Fruit fly (Drosophila melanogaster) whole organism, prepupa: ENCODE data around the gene CG12362.

ENCODE experiments used
- CG11294 ChIP-seq: fragments of 200-800 bp; sonication (Bioruptor generic); IDR thresholded peaks from 2 replicates; pipeline ENCODE4 v1.3.6; 2022; ENCODE audit warnings: missing biosample characterization, missing genetic modification characterization
- CG6163 ChIP-seq: fragments of 200-800 bp; sonication (Bioruptor generic); IDR thresholded peaks from 3 replicates; pipeline ENCODE4 v1.3.6; 2022; ENCODE audit warnings: missing biosample characterization, missing genetic modification characterization
- CG7368 ChIP-seq: fragments of 200-800 bp; sonication (Bioruptor generic); optimal IDR thresholded peaks from 3 replicates; lab custom pipeline; 2016; ENCODE audit warnings: missing biosample characterization, missing genetic modification characterization
- Gug ChIP-seq: fragments of 200-800 bp; sonication (Bioruptor generic); IDR thresholded peaks from 2 replicates; pipeline ENCODE4 v1.3.6; 2022; ENCODE audit warnings: missing biosample characterization, missing genetic modification characterization
- Lpt ChIP-seq: fragments of 200-800 bp; sonication (Bioruptor generic); optimal IDR thresholded peaks from 3 replicates; lab custom pipeline; 2016; ENCODE audit warnings: missing biosample characterization, missing genetic modification characterization
- achi ChIP-seq: fragments of 200-800 bp; sonication (Bioruptor generic); optimal IDR thresholded peaks from 3 replicates; lab custom pipeline; 2016; ENCODE audit warnings: missing biosample characterization, missing genetic modification characterization
- svp ChIP-seq: fragments of 200-800 bp; sonication (Bioruptor generic); peaks from one replicate; lab custom pipeline; 2016; ENCODE audit warnings: missing biosample characterization, missing genetic modification characterization

DNA sequence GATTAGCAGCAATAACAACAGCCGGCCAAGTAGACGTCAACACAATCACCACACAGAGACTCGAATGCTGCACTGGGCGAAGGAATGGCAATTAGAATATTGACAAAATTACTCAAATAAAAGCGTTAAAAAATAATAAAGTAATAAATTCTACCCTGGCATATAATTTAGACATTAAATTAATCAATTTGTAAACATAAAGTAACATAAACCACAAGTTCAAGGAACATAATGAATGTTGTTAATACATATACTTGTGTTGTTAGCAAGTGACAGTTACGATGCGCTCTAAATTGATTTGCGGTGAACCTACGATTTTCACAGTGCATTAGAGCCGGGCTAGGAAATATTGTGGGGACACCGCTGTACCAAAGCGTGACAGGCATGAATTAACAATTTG lies 4.9 kb upstream of the CG12362 start:
- no peak for TF ChIP-seq Lpt (GFP tag; lab: Kevin White, UChicago)
- peak; percentile 21; the same call in 1 of the 2 replicates for TF ChIP-seq CG11294 (GFP tag; lab: Robert Waterston, UW)
- TF ChIP-seq CG7368 (GFP tag; lab: Kevin White, UChicago) = no peak
- TF ChIP-seq Gug (GFP tag; lab: Robert Waterston, UW) = peak; percentile 32; the same call in 1 of the 2 replicates
- no peak for TF ChIP-seq svp (GFP tag; lab: Kevin White, UChicago)
- no peak for TF ChIP-seq CG6163 (GFP tag; lab: Robert Waterston, UW)
- no peak for TF ChIP-seq achi (GFP tag; lab: Kevin White, UChicago)
